Fruit fly (Drosophila melanogaster) whole organism, embryonic: ENCODE measurements around the gene Cpr78Cb.
A peak's percentile ranks its signal among the peaks of the same experiment; 100 is the strongest.

Experiments used
- Atf6 ChIP-seq: fragments of 200-800 bp; sonication (Bioruptor generic); IDR thresholded peaks from 2 replicates; pipeline ENCODE4 v1.3.6; 2022; ENCODE audit warnings: missing biosample characterization, missing genetic modification characterization
- CG10209 ChIP-seq: fragments of 200-800 bp; sonication (Bioruptor generic); optimal IDR thresholded peaks from 3 replicates; lab custom pipeline; 2017; ENCODE audit warnings: missing biosample characterization, mild to moderate bottlenecking, missing genetic modification characterization, missing genetic modification reagents
- CG10321 ChIP-seq: fragments of 200-800 bp; sonication (Bioruptor generic); IDR thresholded peaks from 2 replicates; pipeline ENCODE4 v1.3.6; 2022; ENCODE audit warnings: missing biosample characterization, missing genetic modification characterization
- CG10654 ChIP-seq: fragments of 200-800 bp; sonication (Bioruptor generic); optimal IDR thresholded peaks from 2 replicates; lab custom pipeline; 2016; ENCODE audit warnings: missing biosample characterization, missing genetic modification characterization
- CG13287 ChIP-seq: fragments of 200-800 bp; sonication (Bioruptor generic); IDR thresholded peaks from 2 replicates; pipeline ENCODE4 v1.3.6; 2022; ENCODE audit warnings: missing biosample characterization, missing genetic modification characterization; ENCODE audit not compliant: partially characterized antibody
- CG15269 ChIP-seq: fragments of 200-800 bp; sonication (Bioruptor generic); optimal IDR thresholded peaks from 2 replicates; lab custom pipeline; 2018; ENCODE audit warnings: missing biosample characterization, mild to moderate bottlenecking, missing genetic modification characterization, moderate library complexity
- CG15514 ChIP-seq: fragments of 200-800 bp; sonication (Bioruptor generic); optimal IDR thresholded peaks from 3 replicates; lab custom pipeline; 2017; ENCODE audit warnings: missing biosample characterization, missing genetic modification characterization, mild to moderate bottlenecking, moderate library complexity, missing genetic modification reagents
- CG16813 ChIP-seq: fragments of 200-800 bp; sonication (Bioruptor generic); IDR thresholded peaks from 3 replicates; pipeline ENCODE4 v1.3.6; 2022; ENCODE audit warnings: missing biosample characterization, missing genetic modification characterization; ENCODE audit not compliant: partially characterized antibody
- CG34376 ChIP-seq: fragments of 200-800 bp; sonication (Bioruptor generic); optimal IDR thresholded peaks from 2 replicates; lab custom pipeline; 2018; ENCODE audit warnings: missing biosample characterization, mild to moderate bottlenecking, missing genetic modification characterization
- CG4404 ChIP-seq: fragments of 200-800 bp; sonication (Bioruptor generic); IDR thresholded peaks from 2 replicates; pipeline ENCODE4 v1.3.6; 2022; ENCODE audit warnings: missing biosample characterization, missing genetic modification characterization
- CG4707 ChIP-seq: fragments of 200-800 bp; sonication (Bioruptor generic); optimal IDR thresholded peaks from 2 replicates; lab custom pipeline; 2018; ENCODE audit warnings: missing biosample characterization, mild to moderate bottlenecking, missing genetic modification characterization, moderate library complexity
- CG8478 ChIP-seq: fragments of >200 bp; optimal IDR thresholded peaks from 2 replicates; lab custom pipeline; 2018
- Dll ChIP-seq: fragments of 200-800 bp; sonication (Bioruptor generic); IDR thresholded peaks from 4 replicates; pipeline ENCODE4 v1.3.6; 2022; ENCODE audit warnings: missing biosample characterization, missing genetic modification characterization; ENCODE audit not compliant: partially characterized antibody
- Doc2 ChIP-seq: fragments of 200-800 bp; sonication (Bioruptor generic); IDR thresholded peaks from 2 replicates; pipeline ENCODE4 v1.3.6; 2022; ENCODE audit warnings: missing biosample characterization, missing genetic modification characterization
- Elba2 ChIP-seq: fragments of 200-800 bp; sonication (Bioruptor generic); optimal IDR thresholded peaks from 3 replicates; lab custom pipeline; 2016; ENCODE audit warnings: missing biosample characterization, missing genetic modification characterization
- HmgZ ChIP-seq: fragments of 200-800 bp; sonication (Bioruptor generic); optimal IDR thresholded peaks from 2 replicates; lab custom pipeline; 2018; ENCODE audit warnings: missing biosample characterization, mild to moderate bottlenecking, missing genetic modification characterization
- Myb ChIP-seq: fragments of 200-800 bp; sonication (Bioruptor generic); optimal IDR thresholded peaks from 2 replicates; lab custom pipeline; 2016; ENCODE audit warnings: missing biosample characterization, missing genetic modification characterization
- NC2β ChIP-seq: fragments of 200-800 bp; sonication (Bioruptor generic); optimal IDR thresholded peaks from 2 replicates; lab custom pipeline; 2016; ENCODE audit warnings: missing biosample characterization, missing genetic modification characterization
- Sry-δ ChIP-seq: fragments of 200-800 bp; sonication (Bioruptor generic); optimal IDR thresholded peaks from 2 replicates; lab custom pipeline; 2016; ENCODE audit warnings: missing biosample characterization, missing genetic modification characterization
- Ssrp ChIP-seq: fragments of 200-800 bp; sonication (Bioruptor generic); optimal IDR thresholded peaks from 2 replicates; lab custom pipeline; 2018; ENCODE audit warnings: missing biosample characterization, mild to moderate bottlenecking, missing genetic modification characterization, moderate library complexity
- Xbp1 ChIP-seq: fragments of 200-800 bp; sonication (Bioruptor generic); optimal IDR thresholded peaks from 3 replicates; lab custom pipeline; 2016; ENCODE audit warnings: missing biosample characterization, mild to moderate bottlenecking, missing genetic modification characterization
- ab ChIP-seq: fragments of 200-800 bp; sonication (Bioruptor generic); optimal IDR thresholded peaks from 2 replicates; lab custom pipeline; 2016; ENCODE audit warnings: missing biosample characterization, missing genetic modification characterization
- ac ChIP-seq: fragments of 200-800 bp; sonication (Bioruptor generic); optimal IDR thresholded peaks from 3 replicates; lab custom pipeline; 2017; ENCODE audit warnings: missing biosample characterization, mild to moderate bottlenecking, missing genetic modification characterization
- aop ChIP-seq: fragments of 200-800 bp; sonication (Bioruptor generic); IDR thresholded peaks from 2 replicates; pipeline ENCODE4 v1.3.6; 2022; ENCODE audit warnings: missing biosample characterization, missing genetic modification characterization
- bcd ChIP-seq: fragments of 200-800 bp; sonication (Bioruptor generic); optimal IDR thresholded peaks from 2 replicates; lab custom pipeline; 2017; ENCODE audit warnings: missing biosample characterization, mild to moderate bottlenecking, missing genetic modification characterization
- cas ChIP-seq: fragments of 200-800 bp; sonication (Bioruptor generic); IDR thresholded peaks from 2 replicates; pipeline ENCODE4 v1.3.6; 2022; ENCODE audit warnings: missing biosample characterization, missing genetic modification characterization
- dimm ChIP-seq: fragments of 200-800 bp; sonication (Bioruptor generic); IDR thresholded peaks from 2 replicates; pipeline ENCODE4 v1.3.6; 2022; ENCODE audit warnings: missing biosample characterization, missing genetic modification characterization
- ems ChIP-seq: fragments of 200-800 bp; sonication (Bioruptor generic); optimal IDR thresholded peaks from 3 replicates; lab custom pipeline; 2016; ENCODE audit warnings: missing biosample characterization, missing genetic modification characterization
- en ChIP-seq: fragments of 200-800 bp; sonication (Bioruptor generic); optimal IDR thresholded peaks from 2 replicates; lab custom pipeline; 2016; ENCODE audit warnings: missing biosample characterization, missing genetic modification characterization
- exex ChIP-seq: fragments of 200-800 bp; sonication (Bioruptor generic); optimal IDR thresholded peaks from 4 replicates; lab custom pipeline; 2018; ENCODE audit warnings: missing biosample characterization, mild to moderate bottlenecking, missing genetic modification characterization, moderate library complexity
- fd3F ChIP-seq: fragments of 200-800 bp; sonication (Bioruptor generic); optimal IDR thresholded peaks from 2 replicates; lab custom pipeline; 2018; ENCODE audit warnings: missing biosample characterization, mild to moderate bottlenecking, missing genetic modification characterization, moderate library complexity
- gcm ChIP-seq: fragments of 200-800 bp; sonication (Bioruptor generic); optimal IDR thresholded peaks from 2 replicates; lab custom pipeline; 2019; ENCODE audit warnings: missing biosample characterization, mild to moderate bottlenecking, missing genetic modification characterization, moderate library complexity
- hbn ChIP-seq: fragments of 200-800 bp; sonication (Bioruptor generic); IDR thresholded peaks from 2 replicates; pipeline ENCODE4 v1.3.6; 2022; ENCODE audit warnings: missing biosample characterization, missing genetic modification characterization; ENCODE audit not compliant: partially characterized antibody
- insv ChIP-seq, 2 experiments: fragments of 200-800 bp; sonication (Bioruptor generic); optimal IDR thresholded peaks; 3 replicates each; lab custom pipeline; 2016 to 2018; ENCODE audit warnings: missing biosample characterization in 2 of 2, missing genetic modification characterization in 2 of 2
- lola ChIP-seq, 3 experiments: fragments of >200 bp in 2 of 3; fragments of 200-800 bp in 1 of 3; sonication (Bioruptor generic) in 1 of 3; optimal IDR thresholded peaks; 2 replicates each; lab custom pipeline; 2017 to 2019; ENCODE audit warnings: missing biosample characterization in 3 of 3, missing genetic modification characterization in 3 of 3, mild to moderate bottlenecking in 1 of 3, moderate library complexity in 1 of 3
- maf-S ChIP-seq: fragments of 200-800 bp; sonication (Bioruptor generic); optimal IDR thresholded peaks from 2 replicates; lab custom pipeline; 2016; ENCODE audit warnings: missing biosample characterization, missing genetic modification characterization
- nerfin-2 ChIP-seq: fragments of 200-800 bp; sonication (Bioruptor generic); IDR thresholded peaks from 2 replicates; pipeline ENCODE4 v1.3.6; 2022; ENCODE audit warnings: missing biosample characterization, missing genetic modification characterization; ENCODE audit not compliant: partially characterized antibody
- nmo ChIP-seq: fragments of 200-800 bp; sonication (Bioruptor generic); optimal IDR thresholded peaks from 2 replicates; lab custom pipeline; 2018; ENCODE audit warnings: missing biosample characterization, mild to moderate bottlenecking, missing genetic modification characterization, moderate library complexity
- pb ChIP-seq: fragments of 200-800 bp; sonication (Bioruptor generic); optimal IDR thresholded peaks from 3 replicates; lab custom pipeline; 2016; ENCODE audit warnings: missing biosample characterization, missing genetic modification characterization
- pzg ChIP-seq: fragments of 200-800 bp; sonication (Bioruptor generic); optimal IDR thresholded peaks from 3 replicates; lab custom pipeline; 2018; ENCODE audit warnings: missing biosample characterization, mild to moderate bottlenecking, missing genetic modification characterization, moderate library complexity
- ranshi ChIP-seq: fragments of 200-800 bp; sonication (Bioruptor generic); IDR thresholded peaks from 2 replicates; pipeline ENCODE4 v1.3.6; 2022; ENCODE audit warnings: missing biosample characterization, missing genetic modification characterization
- repo ChIP-seq: fragments of 200-800 bp; sonication (Bioruptor generic); optimal IDR thresholded peaks from 2 replicates; lab custom pipeline; 2016; ENCODE audit warnings: missing biosample characterization, missing genetic modification characterization
- trem ChIP-seq: fragments of 200-800 bp; optimal IDR thresholded peaks from 3 replicates; lab custom pipeline; 2019; ENCODE audit warnings: missing biosample characterization, mild to moderate bottlenecking, missing genetic modification characterization, moderate library complexity
- vnd ChIP-seq: fragments of 200-800 bp; sonication (Bioruptor generic); IDR thresholded peaks from 3 replicates; pipeline ENCODE4 v1.3.6; 2022; ENCODE audit warnings: missing biosample characterization, missing genetic modification characterization; ENCODE audit not compliant: partially characterized antibody
- vvl ChIP-seq: fragments of 200-800 bp; sonication (Bioruptor generic); IDR thresholded peaks from 2 replicates; pipeline ENCODE4 v1.3.6; 2022; ENCODE audit warnings: missing biosample characterization, missing genetic modification characterization
- yki ChIP-seq: fragments of >200 bp; optimal IDR thresholded peaks from 3 replicates; lab custom pipeline; 2018
- z ChIP-seq: fragments of 200-800 bp; sonication (Bioruptor generic); IDR thresholded peaks from 3 replicates; pipeline ENCODE4 v1.3.6; 2022; ENCODE audit warnings: missing biosample characterization, missing genetic modification characterization
- zfh1 ChIP-seq: fragments of 200-800 bp; sonication (Bioruptor generic); IDR thresholded peaks from 3 replicates; pipeline ENCODE4 v1.3.6; 2022; ENCODE audit warnings: missing biosample characterization, missing genetic modification characterization

Cpr78Cb gene

dm6 chr3L:21276296-21277257 is 17.7 kb upstream of the Cpr78Cb start (continued):
- TF ChIP-seq CG10321 (GFP tag; lab: Robert Waterston, UW), result no peak
- TF ChIP-seq trem (tag; lab: Kevin White, UChicago), result no peak
- peak; percentile 82 for TF ChIP-seq nmo
- no peak for TF ChIP-seq Dll (GFP tag; lab: Robert Waterston, UW)
- TF ChIP-seq ac (GFP tag; lab: Kevin White, UChicago), result peak; percentile 51
- peak; percentile 19 for TF ChIP-seq Myb (GFP tag; lab: Kevin White, UChicago)
- TF ChIP-seq CG16813 (GFP tag; lab: Robert Waterston, UW), result no peak
- no peak for TF ChIP-seq yki
- no peak for TF ChIP-seq cas (GFP tag; lab: Robert Waterston, UW)
- TF ChIP-seq z (GFP tag; lab: Robert Waterston, UW), result peak; percentile 86
- TF ChIP-seq CG4707, result peak; percentile 11
- TF ChIP-seq CG34376 (GFP tag; lab: Kevin White, UChicago), result peak; percentile 17
- no peak for TF ChIP-seq Doc2 (GFP tag; lab: Robert Waterston, UW)
- TF ChIP-seq zfh1 (GFP tag; lab: Robert Waterston, UW), result peak; percentile 34; the same call in 1 of the 3 replicates
- TF ChIP-seq Elba2 (GFP tag; lab: Kevin White, UChicago), result no peak
- no peak for TF ChIP-seq CG15514 (GFP tag; lab: Kevin White, UChicago)
- TF ChIP-seq NC2β (GFP tag; lab: Kevin White, UChicago), result peak; percentile 71
- TF ChIP-seq aop, result no peak
- TF ChIP-seq exex (tag; lab: Kevin White, UChicago), result peak; percentile 44
- TF ChIP-seq Ssrp, result peak; percentile 68
- peak; percentile 50; the same call in 1 of the 2 replicates for TF ChIP-seq CG4404 (GFP tag; lab: Robert Waterston, UW)
- TF ChIP-seq pzg (GFP tag; lab: Kevin White, UChicago), result no peak
- no peak for TF ChIP-seq hbn (GFP tag; lab: Robert Waterston, UW)
- TF ChIP-seq maf-S (GFP tag; lab: Kevin White, UChicago), result peak; percentile 37
- no peak for TF ChIP-seq HmgZ
- TF ChIP-seq Atf6 (GFP tag; lab: Robert Waterston, UW), result peak; percentile 45; the same call in 1 of the 2 replicates
- peak; percentile 21 for TF ChIP-seq repo
- peak; percentile 47 for TF ChIP-seq CG10654 (GFP tag; lab: Kevin White, UChicago)
- peak; percentile 4 to 31 for TF ChIP-seq insv (GFP tag; optimal IDR thresholded peaks at IDR 0.05; lab: Kevin White, UChicago)
- TF ChIP-seq CG8478 (lab: Kevin White, UChicago), result no peak
- peak; percentile 40 for TF ChIP-seq ems (GFP tag; lab: Kevin White, UChicago)
- peak; percentile 38 for TF ChIP-seq en (GFP tag; lab: Kevin White, UChicago)
- TF ChIP-seq CG10209 (GFP tag; lab: Kevin White, UChicago), result peak; percentile 60
- no peak for TF ChIP-seq nerfin-2 (GFP tag; lab: Robert Waterston, UW)
- peak; percentile 12 for TF ChIP-seq Sry-δ (GFP tag; lab: Kevin White, UChicago)
- TF ChIP-seq vnd (GFP tag; lab: Robert Waterston, UW), result no peak
- peak; percentile 57 for TF ChIP-seq CG15269
- TF ChIP-seq dimm (GFP tag; lab: Robert Waterston, UW), result no peak
- peak; percentile 8 for TF ChIP-seq pb (GFP tag; lab: Kevin White, UChicago)
- peak; percentile 26; the same call in 1 of the 2 replicates for TF ChIP-seq CG13287 (GFP tag; lab: Robert Waterston, UW)
- peak; percentile 68 for TF ChIP-seq Xbp1
- peak; percentile 29 for TF ChIP-seq fd3F (GFP tag; lab: Kevin White, UChicago)
- no peak for TF ChIP-seq ab (GFP tag; lab: Kevin White, UChicago)
- TF ChIP-seq bcd, result peak; percentile 66
- peak; percentile 20 for TF ChIP-seq gcm (GFP tag; lab: Kevin White, UChicago)
- TF ChIP-seq ranshi, result no peak
- TF ChIP-seq vvl (GFP tag; lab: Robert Waterston, UW), result peak; percentile 7; the same call in 1 of the 2 replicates
- peak in 1 of 3 experiments; percentile 79 for TF ChIP-seq lola (GFP tag; optimal IDR thresholded peaks at IDR 0.05; lab: Kevin White, UChicago)
